Fruit fly (Drosophila melanogaster) whole organism, pupa: Measurements from ENCODE around the gene Gem4c.
A peak's percentile ranks its signal among the peaks of the same experiment; 100 is the strongest.

Experiments
- CG12605 ChIP-seq: fragments of 200-800 bp; sonication (Bioruptor generic); IDR thresholded peaks from 2 replicates; pipeline ENCODE4 v1.3.6; 2022; ENCODE audit warnings: missing biosample characterization, missing genetic modification characterization
- CG13204 ChIP-seq: fragments of 200-800 bp; sonication (Bioruptor generic); optimal IDR thresholded peaks from 2 replicates; lab custom pipeline; 2018; ENCODE audit warnings: missing biosample characterization, mild to moderate bottlenecking, missing genetic modification characterization, moderate library complexity
- CG15710 ChIP-seq: fragments of 200-800 bp; sonication (Bioruptor generic); optimal IDR thresholded peaks from 2 replicates; lab custom pipeline; 2018; ENCODE audit warnings: missing biosample characterization, mild to moderate bottlenecking, missing genetic modification characterization, moderate library complexity
- CG17806 ChIP-seq: fragments of 200-800 bp; sonication (Bioruptor generic); optimal IDR thresholded peaks from 2 replicates; lab custom pipeline; 2018; ENCODE audit warnings: missing biosample characterization, mild to moderate bottlenecking, missing genetic modification characterization, moderate library complexity
- CG34367 ChIP-seq: fragments of 200-800 bp; sonication (Bioruptor generic); optimal IDR thresholded peaks from 2 replicates; lab custom pipeline; 2018; ENCODE audit warnings: missing biosample characterization, mild to moderate bottlenecking, missing genetic modification characterization
- CG8159 ChIP-seq: fragments of 200-800 bp; sonication (Bioruptor generic); optimal IDR thresholded peaks from 3 replicates; lab custom pipeline; 2018; ENCODE audit warnings: missing biosample characterization, mild to moderate bottlenecking, missing genetic modification characterization, moderate library complexity
- CG9948 ChIP-seq: fragments of 200-800 bp; sonication (Bioruptor generic); optimal IDR thresholded peaks from 2 replicates; lab custom pipeline; 2018; ENCODE audit warnings: missing biosample characterization, mild to moderate bottlenecking, missing genetic modification characterization, moderate library complexity
- D1 ChIP-seq: fragments of 200-800 bp; sonication (Bioruptor generic); optimal IDR thresholded peaks from 2 replicates; lab custom pipeline; 2018; ENCODE audit warnings: missing biosample characterization, mild to moderate bottlenecking, missing genetic modification characterization, moderate library complexity
- EcR ChIP-seq: fragments of 200-800 bp; sonication (Bioruptor generic); optimal IDR thresholded peaks from 3 replicates; lab custom pipeline; 2019; ENCODE audit warnings: missing biosample characterization, missing genetic modification characterization, mild to moderate bottlenecking, moderate library complexity, missing genetic modification reagents
- Pif1B ChIP-seq: fragments of 200-800 bp; sonication (Bioruptor generic); optimal IDR thresholded peaks from 3 replicates; lab custom pipeline; 2016; ENCODE audit warnings: missing biosample characterization, missing genetic modification characterization
- Snoo ChIP-seq: fragments of 200-800 bp; sonication (Bioruptor generic); optimal IDR thresholded peaks from 3 replicates; lab custom pipeline; 2017; ENCODE audit warnings: missing biosample characterization, mild to moderate bottlenecking, missing genetic modification characterization, inconsistent platforms
- fd96Ca ChIP-seq: fragments of 200-800 bp; sonication (Bioruptor generic); IDR thresholded peaks from 3 replicates; pipeline ENCODE4 v1.3.6; 2022; ENCODE audit warnings: missing biosample characterization, missing genetic modification characterization

dm6 chrX:3968346-3969044 is 23.7 kb downstream of the Gem4c start, which contains the start of gene CG6428:
- no peak for TF ChIP-seq CG12605 (GFP tag; lab: Robert Waterston, UW)
- no peak for TF ChIP-seq CG15710
- no peak for TF ChIP-seq CG34367
- no peak; the same call in 2 of the 3 replicates for TF ChIP-seq fd96Ca (GFP tag; lab: Robert Waterston, UW)
- no peak for TF ChIP-seq CG17806
- no peak for TF ChIP-seq CG13204
- TF ChIP-seq EcR (GFP tag; lab: Kevin White, UChicago) = no peak
- TF ChIP-seq CG8159 (tag; lab: Kevin White, UChicago) = no peak
- TF ChIP-seq D1 (tag; lab: Kevin White, UChicago) = no peak
- peak; percentile 17 for TF ChIP-seq Snoo
- TF ChIP-seq Pif1B (GFP tag; lab: Kevin White, UChicago) = no peak
- TF ChIP-seq CG9948 = no peak
